Fruit fly (Drosophila melanogaster) whole organism, larva: Measurements from ENCODE around the gene h-cup.

Experiments used
- noc ChIP-seq: fragments of 200-800 bp; sonication (Bioruptor generic); optimal IDR thresholded peaks from 3 replicates; lab custom pipeline; 2019; ENCODE audit warnings: missing biosample characterization, mild to moderate bottlenecking, missing genetic modification characterization, moderate library complexity

Gene h-cup

dm6 chr3R:15361490-15361889 is 21.3 kb downstream of the h-cup start, which contains the start of the genes Cog2 and Trax:
Gene Cog2 (minus strand): TSS chr3R:15361657.
Gene Trax (plus strand): TSS chr3R:15361692.
- TF ChIP-seq noc (tag; lab: Kevin White, UChicago) = no peak

dm6 chr3R:15356645-15357431 is 25.9 kb downstream of the h-cup start, which contains the start of the genes Atg4b and Hibch:
Gene Atg4b (minus strand): TSS chr3R:15356924.
Gene Hibch (plus strand): TSS chr3R:15357229.
- TF ChIP-seq noc (tag; lab: Kevin White, UChicago) = peak; percentile 88

DNA sequence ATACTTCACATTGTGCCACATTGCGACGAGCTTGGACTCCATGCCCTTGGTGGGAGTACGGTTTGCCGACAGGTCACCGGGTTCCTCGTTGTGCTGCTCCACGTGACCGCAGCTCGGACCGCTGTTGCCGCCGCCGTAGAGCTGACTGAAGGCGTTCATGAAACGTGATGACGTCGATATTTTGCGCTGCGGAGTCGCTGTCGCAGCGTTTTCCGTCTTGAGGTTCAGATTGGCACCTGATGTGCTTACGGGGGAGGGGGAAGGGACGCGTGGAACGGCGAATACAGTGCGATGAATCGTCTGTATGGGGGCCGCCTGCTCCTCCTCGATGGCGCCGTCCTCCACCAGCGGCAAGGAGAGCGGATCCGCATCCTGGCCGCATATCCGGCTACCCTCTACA is 26.6 kb downstream of the h-cup start:
- no peak for TF ChIP-seq noc (tag; lab: Kevin White, UChicago)

- no peak for TF ChIP-seq noc (tag; lab: Kevin White, UChicago)
Observed at dm6 chr3R:15354019-15354418, 28.7 kb downstream of the h-cup start.

DNA sequence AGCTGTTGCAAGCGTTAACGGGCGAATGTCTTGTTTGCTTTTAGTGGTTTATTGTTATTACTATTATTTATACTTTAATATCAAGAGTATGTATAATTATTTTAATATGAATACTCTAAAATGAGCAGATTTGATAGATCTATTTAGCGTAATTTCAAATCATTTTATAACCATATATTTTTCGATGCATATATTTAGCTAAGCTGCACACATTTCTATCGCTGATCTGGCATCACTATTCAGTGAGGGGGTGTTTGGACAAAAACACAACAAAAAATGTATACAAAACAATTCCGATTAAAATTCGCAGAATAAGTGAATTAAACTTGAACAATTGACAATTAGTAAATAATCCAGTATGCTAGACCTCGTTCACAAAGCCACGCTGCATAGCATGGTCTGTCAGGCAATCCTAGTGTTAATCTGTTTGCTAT is 31.7 kb downstream of the h-cup start, which contains the start of the genes Trs33 and Tmtc4:
TSS of gene Trs33 (minus strand) at position 3 of the 434 bp plus-strand sequence.
TSS of gene Tmtc4 (plus strand) at position 233 of the 434 bp plus-strand sequence.
- peak; percentile 47 for TF ChIP-seq noc (tag; lab: Kevin White, UChicago)

- no peak for TF ChIP-seq noc (tag; lab: Kevin White, UChicago)
Observed at dm6 chr3R:15347822-15348221, 34.9 kb downstream of the h-cup start, which contains the start of the genes CG42726 and CG42727. Gene CG42726 (plus strand): TSS chr3R:15348048. Gene CG42727 (plus strand): TSS chr3R:15348048.

dm6 chr3R:15346018-15346383 is 36.8 kb downstream of the h-cup start, which contains the start of the genes Surf4 and CG31301:
Gene Surf4 (minus strand): TSS chr3R:15346176.
Gene CG31301 (plus strand): TSS chr3R:15346205.
- TF ChIP-seq noc (tag; lab: Kevin White, UChicago) = no peak

- TF ChIP-seq noc (tag; lab: Kevin White, UChicago) = peak; percentile 22
Observed at dm6 chr3R:15345198-15346017, 37.3 kb downstream of the h-cup start.

DNA sequence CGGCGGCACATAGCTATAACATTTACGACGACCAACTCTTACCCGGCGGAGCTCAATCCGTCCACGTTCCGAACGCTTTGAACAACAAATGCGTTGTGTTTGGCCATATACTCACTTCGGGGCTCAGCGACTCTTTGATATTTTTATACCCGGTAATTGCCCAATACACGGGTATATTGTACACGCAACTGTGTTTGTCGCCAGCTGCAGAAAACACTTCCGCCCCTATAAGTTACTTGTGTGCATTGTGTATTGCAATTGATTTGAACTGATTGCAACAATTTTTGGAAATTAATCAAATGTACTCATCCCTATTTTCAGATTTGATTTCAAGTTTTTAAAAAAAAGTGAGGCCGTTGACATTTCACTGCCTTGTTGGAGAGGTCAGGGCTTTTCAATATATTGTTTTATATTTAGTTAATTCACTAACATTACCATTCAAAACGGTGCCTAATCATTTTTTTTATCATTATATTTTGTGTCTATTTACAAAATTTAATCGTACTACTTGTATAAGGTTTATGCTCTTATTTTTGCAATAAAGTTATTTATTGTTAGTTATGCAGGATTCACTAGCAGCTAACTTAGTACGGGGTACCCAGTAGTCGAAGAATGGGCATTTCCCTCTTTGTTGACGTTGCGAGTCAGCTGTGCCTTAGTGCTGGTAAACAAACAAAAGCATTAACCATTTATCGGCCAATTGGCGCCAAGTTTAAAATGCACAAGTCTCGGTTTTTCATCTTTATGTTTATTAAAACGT is 39.6 kb downstream of the h-cup start, which contains the start of gene Nagk:
TSS of gene Nagk (minus strand) at position 331 of the 760 bp plus-strand sequence.
- TF ChIP-seq noc (tag; lab: Kevin White, UChicago) = peak; percentile 75

- no peak for TF ChIP-seq noc (tag; lab: Kevin White, UChicago)
Observed at dm6 chr3R:15342432-15342925, 40.3 kb downstream of the h-cup start.

- TF ChIP-seq noc (tag; lab: Kevin White, UChicago) = no peak
Observed at dm6 chr3R:15340052-15340732, 42.6 kb downstream of the h-cup start, which contains the start of gene SerRS-m. Gene SerRS-m (plus strand): TSS chr3R:15340667.

DNA sequence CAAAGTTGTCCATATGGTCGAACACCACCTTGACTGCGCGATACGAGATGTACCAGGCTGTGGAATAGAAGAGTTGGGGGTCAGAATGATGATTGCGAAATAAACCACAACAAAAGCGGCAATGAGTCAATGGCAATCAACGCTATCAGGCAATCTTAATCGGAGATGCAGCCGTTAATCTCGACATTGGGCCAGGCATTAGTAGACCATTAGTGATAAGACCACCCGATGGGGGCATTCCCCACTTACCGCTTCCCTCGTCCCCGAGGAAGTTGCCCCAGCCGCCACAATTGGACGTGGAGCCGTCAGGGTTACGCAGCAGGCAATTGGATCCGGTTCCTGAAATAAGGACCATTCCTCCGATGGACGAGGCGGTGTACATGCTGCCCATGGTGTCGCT is 43.6 kb downstream of the h-cup start:
- no peak for TF ChIP-seq noc (tag; lab: Kevin White, UChicago)

DNA sequence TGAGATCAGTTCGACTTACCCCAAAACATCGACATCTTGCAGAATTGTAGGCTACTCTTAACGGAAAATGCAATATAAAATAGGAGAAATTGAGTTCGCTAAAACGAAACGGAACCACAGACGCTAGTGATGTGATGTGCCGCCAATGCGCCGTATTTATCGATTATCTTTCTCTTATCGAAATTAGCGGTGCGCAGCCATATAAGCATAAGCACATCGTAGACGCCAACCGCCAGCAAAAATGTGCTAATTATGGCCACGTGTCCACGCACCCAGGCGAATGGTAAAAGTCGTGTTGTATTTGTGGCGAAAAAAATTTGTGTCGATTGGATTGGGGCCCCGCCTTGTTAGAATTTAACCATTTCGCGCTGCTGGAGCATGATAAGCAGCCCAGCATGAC is 49.8 kb downstream of the h-cup start, which contains the start of the genes Fkbp39 and Cyfip:
TSS of gene Fkbp39 (minus strand) at position 140 of the 400 bp plus-strand sequence.
TSS of gene Cyfip (plus strand) at position 273 of the 400 bp plus-strand sequence.
- TF ChIP-seq noc (tag; lab: Kevin White, UChicago) = no peak
